Worm (Caenorhabditis elegans): Measurements from ENCODE around the gene F15E6.4.
A peak's percentile ranks its signal among the peaks of the same experiment; 100 is the strongest.

F15E6.4 gene

DNA sequence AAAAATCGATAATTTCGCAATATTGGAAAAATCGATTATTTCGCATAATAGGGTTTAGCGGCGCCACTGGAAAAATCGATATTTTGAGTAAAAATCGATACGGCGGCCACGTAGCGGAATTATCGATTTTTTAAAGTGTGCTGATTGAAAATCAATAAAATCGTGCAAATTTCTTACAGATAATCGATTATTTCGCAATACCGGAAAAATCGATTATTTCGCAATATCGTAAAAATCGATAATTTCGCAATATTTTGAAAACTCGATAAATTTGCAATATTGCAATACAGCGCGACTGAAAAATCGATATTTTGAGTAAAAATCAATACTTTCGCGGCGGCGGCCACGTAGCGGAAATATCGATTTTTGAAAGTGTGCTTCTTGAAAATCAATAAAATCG lies 26.4 kb downstream of the F15E6.4 start:
- TF ChIP-seq T22C8.4 (GFP tag; IDR thresholded peaks at IDR 0.05), result peak; percentile 79
- no peak for TF ChIP-seq ztf-29 (GFP tag; IDR thresholded peaks at IDR 0.05)

DNA sequence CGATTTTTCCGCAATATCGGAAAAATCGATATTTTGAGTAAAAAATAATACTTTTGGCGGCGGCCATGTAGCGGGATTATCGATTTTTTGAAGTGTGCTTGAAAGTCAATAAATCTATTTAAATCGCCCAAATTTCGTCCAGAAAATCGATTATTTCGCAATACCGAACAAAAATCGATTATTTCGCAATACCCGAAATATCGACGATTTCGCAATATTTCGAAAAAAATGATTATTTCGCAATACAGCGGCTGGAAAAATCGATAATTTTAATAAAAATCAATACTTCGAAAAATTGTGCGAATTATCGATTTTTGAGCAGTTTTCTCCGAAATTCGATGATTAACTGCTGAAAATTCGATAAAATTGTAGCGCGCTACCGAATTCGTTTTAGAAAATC lies 26.8 kb downstream of the F15E6.4 start:
- no peak for TF ChIP-seq ztf-29 (GFP tag; IDR thresholded peaks at IDR 0.05)

DNA sequence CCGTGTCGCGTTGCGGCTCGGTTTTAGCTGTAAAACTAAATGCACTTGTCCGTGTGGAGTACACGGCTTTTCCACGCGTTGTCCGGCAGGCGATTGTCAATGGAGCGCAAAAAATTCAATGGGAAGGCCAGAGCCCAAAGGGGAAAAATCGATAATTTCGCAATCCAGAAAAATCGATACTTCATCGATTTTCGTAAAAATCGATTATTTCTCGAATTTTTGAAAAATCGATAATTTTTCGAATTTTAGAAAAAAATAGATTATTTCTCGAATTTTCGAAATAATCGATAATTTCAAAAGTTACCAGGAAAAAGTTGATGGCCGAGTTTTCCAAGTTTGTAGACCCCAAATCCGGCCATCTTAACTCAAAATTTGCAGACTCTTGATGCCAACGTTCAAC lies 28.2 kb downstream of the F15E6.4 start:
- no peak for TF ChIP-seq klf-2 (GFP tag; conservative IDR thresholded peaks at IDR 0.05)
- TF ChIP-seq T22C8.4 (GFP tag; IDR thresholded peaks at IDR 0.05), result peak; percentile 93

DNA sequence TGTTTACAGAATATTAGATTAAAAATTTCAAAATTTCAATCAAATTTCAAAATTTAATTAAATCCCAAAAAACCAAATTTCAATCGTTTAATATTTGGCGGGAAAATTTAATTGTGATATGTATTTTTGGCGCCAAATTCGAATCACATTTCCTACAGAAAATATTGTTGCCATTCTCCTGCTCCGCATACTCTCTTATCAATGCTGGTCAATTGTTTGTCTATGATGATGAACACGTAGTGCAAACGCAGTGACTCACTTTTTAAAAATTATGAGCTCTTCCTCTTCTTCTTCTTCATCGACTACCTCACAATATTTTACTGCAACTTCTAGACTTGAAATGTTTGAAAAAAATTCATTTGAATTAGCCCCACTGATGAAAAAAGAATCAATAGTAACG lies 35.2 kb downstream of the F15E6.4 start, which contains the start of gene trpl-2:
Gene trpl-2, plus strand, starts transcription at position 210 of the 400 bp plus-strand sequence.
- TF ChIP-seq flt-1 (GFP tag; IDR thresholded peaks at IDR 0.05) (no peak), ztf-29 (GFP tag; IDR thresholded peaks at IDR 0.05) (no peak)

DNA sequence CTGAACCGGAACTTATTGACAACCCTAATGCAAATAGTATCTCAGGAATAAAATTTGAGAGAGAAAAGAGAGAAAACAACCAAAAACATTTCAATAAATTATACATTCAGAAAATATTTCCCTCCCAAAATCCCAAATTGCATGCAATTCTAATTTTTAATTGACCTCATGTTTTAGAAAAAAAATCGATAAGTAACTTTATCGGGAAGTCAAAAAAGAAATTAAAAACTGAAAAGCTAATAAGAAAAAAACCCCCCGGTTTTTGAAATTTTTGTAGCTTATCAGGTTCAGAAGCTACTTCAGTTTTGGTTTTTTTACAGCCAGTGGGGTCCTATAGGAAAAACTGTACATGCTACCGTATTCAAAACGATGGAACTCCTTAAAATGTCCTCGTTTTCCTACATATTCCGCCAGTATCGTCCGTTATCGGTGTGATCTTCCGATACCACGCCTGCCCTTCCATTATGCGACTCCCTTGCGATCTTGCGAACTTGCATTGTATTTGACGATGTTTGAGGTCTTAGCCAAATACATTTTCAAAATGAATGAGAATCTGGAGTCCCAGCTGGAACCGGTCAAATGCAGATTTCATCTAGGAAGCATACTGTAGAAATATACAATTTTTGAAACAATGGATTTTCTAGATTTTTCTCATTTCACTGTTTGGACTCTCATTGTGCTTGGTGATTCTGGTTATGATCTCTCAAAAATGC lies 45.0 kb downstream of the F15E6.4 start, which contains the start of the genes W03B1.3 and oac-51:
Gene W03B1.3, minus strand, starts transcription at position 101 of the 713 bp plus-strand sequence.
Gene oac-51, plus strand, starts transcription at position 663 of the 713 bp plus-strand sequence.
- TF ChIP-seq cog-1 (tag; optimal IDR thresholded peaks at IDR 0.05), result no peak
- TF ChIP-seq ztf-29 (GFP tag; IDR thresholded peaks at IDR 0.05), result no peak
- TF ChIP-seq tab-1 (GFP tag; IDR thresholded peaks at IDR 0.05), result no peak
- no peak for TF ChIP-seq flt-1 (GFP tag; IDR thresholded peaks at IDR 0.05)
- TF ChIP-seq med-1 (GFP tag; optimal IDR thresholded peaks at IDR 0.05; ENCODE audit: insufficient read depth), result no peak
- no peak for TF ChIP-seq klf-2 (GFP tag; conservative IDR thresholded peaks at IDR 0.05)
- TF ChIP-seq T22C8.4 (GFP tag; IDR thresholded peaks at IDR 0.05), result no peak
- TF ChIP-seq ref-1 (GFP tag; conservative IDR thresholded peaks at IDR 0.05), result no peak
- TF ChIP-seq ztf-23 (GFP tag; IDR thresholded peaks at IDR 0.05), result no peak

DNA sequence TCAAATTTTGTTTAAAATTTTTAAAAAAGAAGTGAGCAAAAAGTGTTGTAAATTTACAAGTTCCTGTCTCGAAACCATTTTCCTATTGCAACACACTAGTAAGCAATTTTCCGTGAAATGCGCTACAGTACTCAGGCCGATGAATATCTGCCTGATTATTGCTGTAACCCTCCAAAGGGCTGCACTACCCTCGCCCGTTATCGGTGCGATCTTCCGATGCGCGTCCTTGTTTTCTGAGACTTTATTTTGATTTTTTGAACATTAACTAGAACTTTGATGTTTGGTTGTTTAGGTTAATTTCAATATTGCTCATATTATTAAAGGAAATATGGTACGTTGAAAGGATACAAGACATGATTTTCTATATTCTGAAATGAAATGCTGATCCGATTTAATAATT lies 46.9 kb downstream of the F15E6.4 start:
- TF ChIP-seq ref-1 (GFP tag; conservative IDR thresholded peaks at IDR 0.05), result no peak
- no peak for TF ChIP-seq klf-2 (GFP tag; conservative IDR thresholded peaks at IDR 0.05)
- no peak for TF ChIP-seq med-1 (GFP tag; optimal IDR thresholded peaks at IDR 0.05; ENCODE audit: insufficient read depth)
- no peak for TF ChIP-seq ztf-29 (GFP tag; IDR thresholded peaks at IDR 0.05)

Measured in whole organism, midembryonic.